Worm (Caenorhabditis elegans) whole organism, midembryonic: Measurements from ENCODE around the gene K03H1.11.

Experiments
- T22C8.4 ChIP-seq: fragments of 200-800 bp; sonication (Bioruptor generic); IDR thresholded peaks from 2 replicates; pipeline ENCODE4 v1.3.6; 2022; ENCODE audit warnings: missing genetic modification characterization, missing compliant biosample characterization
- flt-1 ChIP-seq: fragments of 200-800 bp; sonication (Bioruptor generic); IDR thresholded peaks from 2 replicates; pipeline ENCODE4 v1.3.6; 2022; ENCODE audit warnings: missing genetic modification characterization, missing compliant biosample characterization
- klf-2 ChIP-seq: fragments of 200-800 bp; sonication (Bioruptor generic); conservative IDR thresholded peaks from 2 replicates; pipeline ENCODE4 v1.3.6; 2022; ENCODE audit warnings: missing genetic modification reagents, missing genetic modification characterization, missing compliant biosample characterization
- ref-1 ChIP-seq: fragments of 200-800 bp; sonication (Bioruptor generic); conservative IDR thresholded peaks from 2 replicates; pipeline ENCODE4 v1.3.6; 2022; ENCODE audit warnings: missing genetic modification reagents, missing genetic modification characterization, missing compliant biosample characterization
- tab-1 ChIP-seq: fragments of 200-800 bp; sonication (Bioruptor generic); IDR thresholded peaks from 2 replicates; pipeline ENCODE4 v1.3.6; 2022; ENCODE audit warnings: missing genetic modification characterization, missing compliant biosample characterization
- ztf-29 ChIP-seq: fragments of 200-800 bp; sonication (Bioruptor generic); IDR thresholded peaks from 2 replicates; pipeline ENCODE4 v1.3.6; 2022; ENCODE audit warnings: missing genetic modification reagents, missing genetic modification characterization, missing compliant biosample characterization

DNA sequence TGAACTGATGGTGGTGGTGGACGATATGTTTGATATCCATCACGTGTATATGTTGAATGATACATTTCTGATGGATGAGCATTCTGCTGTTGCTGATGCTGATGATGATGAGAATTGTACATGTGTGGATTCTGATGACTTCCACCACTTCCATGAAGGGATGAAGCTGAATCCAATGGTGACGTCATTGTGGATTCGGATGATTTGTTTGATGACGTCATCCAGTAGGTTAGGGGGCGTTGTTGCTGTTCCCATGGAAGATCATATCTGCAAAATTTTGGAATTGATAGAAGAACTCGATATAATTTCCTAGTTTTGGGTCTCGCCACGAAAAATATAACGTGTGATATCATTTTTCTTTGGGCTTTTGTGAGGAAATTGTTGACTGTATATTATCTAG lies 11.7 kb upstream of the K03H1.11 start:
- TF ChIP-seq flt-1 (GFP tag; lab: Robert Waterston, UW) (no peak), tab-1 (no peak), ref-1 (no peak), T22C8.4 (no peak), klf-2 (GFP tag; lab: Robert Waterston, UW) (no peak), ztf-29 (GFP tag; lab: Robert Waterston, UW) (no peak)
